Fruit fly (Drosophila melanogaster): Measurements from ENCODE around the gene CG11634.

- TF ChIP-seq Pif1A (GFP tag; optimal IDR thresholded peaks at IDR 0.05) (no peak), CG4496 (GFP tag; IDR thresholded peaks at IDR 0.05) (no peak), CG17806 (tag; optimal IDR thresholded peaks at IDR 0.05) (no peak), CG9948 (tag; optimal IDR thresholded peaks at IDR 0.05) (no peak), Snoo (tag; optimal IDR thresholded peaks at IDR 0.05) (no peak), CG10348 (GFP tag; IDR thresholded peaks at IDR 0.05) (no peak), CG15710 (tag; optimal IDR thresholded peaks at IDR 0.05) (no peak), EcR (GFP tag; optimal IDR thresholded peaks at IDR 0.05) (no peak), CG32121 (GFP tag; IDR thresholded peaks at IDR 0.05) (no peak), Pif1B (GFP tag; optimal IDR thresholded peaks at IDR 0.05) (no peak)
Observed at dm6 chr2L:21885502-21885901, 30.6 kb upstream of the CG11634 start.
